Worm (Caenorhabditis elegans) whole organism, L4 larva: Measurements from ENCODE around the gene F01D5.2.

Experiments
- F37D6.2 ChIP-seq: sonication (generic microtip); optimal IDR thresholded peaks from 2 replicates; lab custom pipeline; 2016; ENCODE audit warnings: mild to moderate bottlenecking, missing genetic modification characterization, missing compliant biosample characterization
- R02D3.7 ChIP-seq: fragments of 150-350 bp; sonication (generic microtip); optimal IDR thresholded peaks from 3 replicates; lab custom pipeline; 2014; ENCODE audit warnings: missing biosample characterization, missing genetic modification characterization
- T26A8.4 ChIP-seq: fragments of 200-800 bp; sonication (Bioruptor generic); IDR thresholded peaks from 2 replicates; pipeline ENCODE4 v1.3.6; 2022; ENCODE audit warnings: missing genetic modification characterization, missing compliant biosample characterization
- Y5F2A.4 ChIP-seq: fragments of 200-800 bp; sonication (Bioruptor generic); optimal IDR thresholded peaks from 2 replicates; lab custom pipeline; 2018; ENCODE audit warnings: mild to moderate bottlenecking, missing genetic modification characterization, missing compliant biosample characterization
- ZK337.2 ChIP-seq: fragments of 200-800 bp; sonication (Bioruptor generic); IDR thresholded peaks from 2 replicates; pipeline ENCODE4 v1.3.6; 2022; ENCODE audit warnings: missing genetic modification reagents, missing genetic modification characterization, missing compliant biosample characterization
- aha-1 ChIP-seq: fragments of 150-350 bp; peaks from one replicate; lab custom pipeline; 2014; ENCODE audit warnings: missing biosample characterization, missing genetic modification characterization
- ceh-20 ChIP-seq: fragments of 200-800 bp; sonication (Bioruptor generic); IDR thresholded peaks from 2 replicates; pipeline ENCODE4 v1.3.6; 2022; ENCODE audit warnings: missing genetic modification reagents, missing genetic modification characterization, missing compliant biosample characterization
- ceh-28 ChIP-seq: fragments of 150-350 bp; optimal IDR thresholded peaks from 2 replicates; lab custom pipeline; 2014; ENCODE audit warnings: missing biosample characterization, missing genetic modification reagents, missing genetic modification characterization
- ceh-44 ChIP-seq: fragments of 200-800 bp; sonication (Bioruptor generic); IDR thresholded peaks from 2 replicates; pipeline ENCODE4 v1.3.6; 2022; ENCODE audit warnings: missing genetic modification reagents, missing genetic modification characterization, missing compliant biosample characterization
- ceh-62 ChIP-seq: sonication (generic microtip); optimal IDR thresholded peaks from 2 replicates; lab custom pipeline; 2017; ENCODE audit warnings: missing biosample characterization, missing genetic modification characterization
- dmd-8 ChIP-seq: fragments of 200-800 bp; sonication (Bioruptor generic); IDR thresholded peaks from 2 replicates; pipeline ENCODE4 v1.3.6; 2022; ENCODE audit warnings: missing genetic modification characterization, missing compliant biosample characterization
- duxl-1 ChIP-seq: sonication (generic microtip); optimal IDR thresholded peaks from 2 replicates; lab custom pipeline; 2016; ENCODE audit warnings: mild to moderate bottlenecking, missing genetic modification characterization, moderate library complexity, missing compliant biosample characterization; ENCODE audit not compliant: poor library complexity
- egl-27 ChIP-seq: sonication (generic microtip); optimal IDR thresholded peaks from 3 replicates; lab custom pipeline; 2017; ENCODE audit warnings: missing biosample characterization, missing genetic modification reagents, missing genetic modification characterization
- fkh-10 ChIP-seq: fragments of 150-350 bp; optimal IDR thresholded peaks from 2 replicates; lab custom pipeline; 2014; ENCODE audit warnings: missing biosample characterization, missing genetic modification reagents, missing genetic modification characterization
- fos-1 ChIP-seq: fragments of 150-350 bp; optimal IDR thresholded peaks from 2 replicates; lab custom pipeline; 2014; ENCODE audit warnings: missing biosample characterization, missing genetic modification characterization
- gei-8 ChIP-seq: fragments of 200-800 bp; sonication (Bioruptor generic); optimal IDR thresholded peaks from 2 replicates; lab custom pipeline; 2018; ENCODE audit warnings: mild to moderate bottlenecking, missing genetic modification characterization, missing compliant biosample characterization
- hif-1 ChIP-seq, 2 experiments: sonication (generic microtip); optimal IDR thresholded peaks; 2 replicates each; lab custom pipeline; 2016 to 2017; ENCODE audit warnings: missing compliant biosample characterization in 2 of 2, missing genetic modification characterization in 2 of 2, missing genetic modification reagents in 2 of 2, missing genotype in 2 of 2, mild to moderate bottlenecking in 1 of 2
- hlh-11 ChIP-seq: fragments of 200-800 bp; sonication (Bioruptor generic); optimal IDR thresholded peaks from 2 replicates; lab custom pipeline; 2018; ENCODE audit warnings: mild to moderate bottlenecking, missing genetic modification characterization, missing compliant biosample characterization
- hmg-1.1 ChIP-seq: fragments of 200-800 bp; sonication (Bioruptor generic); IDR thresholded peaks from 2 replicates; pipeline ENCODE4 v1.3.6; 2022; ENCODE audit warnings: missing genetic modification reagents, missing genetic modification characterization, missing compliant biosample characterization
- jun-1 ChIP-seq: fragments of 150-350 bp; optimal IDR thresholded peaks from 2 replicates; lab custom pipeline; 2014; ENCODE audit warnings: missing biosample characterization, missing genetic modification reagents, missing genetic modification characterization
- lim-7 ChIP-seq: fragments of 200-800 bp; sonication (Bioruptor generic); IDR thresholded peaks from 2 replicates; pipeline ENCODE4 v1.3.6; 2022; ENCODE audit warnings: missing genetic modification characterization, missing compliant biosample characterization
- lin-13 ChIP-seq: fragments of 150-350 bp; optimal IDR thresholded peaks from 2 replicates; lab custom pipeline; 2014; ENCODE audit warnings: missing biosample characterization, missing genetic modification reagents, missing genetic modification characterization
- lin-39 ChIP-seq: fragments of 150-350 bp; optimal IDR thresholded peaks from 2 replicates; lab custom pipeline; 2014; ENCODE audit warnings: missing biosample characterization, missing genetic modification reagents, missing genetic modification characterization
- mdl-1 ChIP-seq, 2 experiments: fragments of 150-350 bp in 1 of 2; sonication (generic microtip) in 1 of 2; optimal IDR thresholded peaks; 2 replicates each; lab custom pipeline; 2014 to 2017; ENCODE audit warnings: missing biosample characterization in 2 of 2, missing genetic modification characterization in 2 of 2
- mxl-2 ChIP-seq: fragments of 200-800 bp; sonication (Bioruptor generic); conservative IDR thresholded peaks from 2 replicates; pipeline ENCODE4 v1.3.6; 2022; ENCODE audit warnings: missing genetic modification reagents, missing genetic modification characterization, missing compliant biosample characterization
- nhr-111 ChIP-seq: fragments of 200-800 bp; sonication (Bioruptor generic); optimal IDR thresholded peaks from 2 replicates; lab custom pipeline; 2018; ENCODE audit warnings: mild to moderate bottlenecking, missing genetic modification characterization, missing compliant biosample characterization
- nhr-237 ChIP-seq: sonication (generic microtip); optimal IDR thresholded peaks from 2 replicates; lab custom pipeline; 2017; ENCODE audit warnings: missing biosample characterization, missing genetic modification characterization
- nhr-28 ChIP-seq: fragments of 150-350 bp; optimal IDR thresholded peaks from 2 replicates; lab custom pipeline; 2014; ENCODE audit warnings: missing biosample characterization, missing genetic modification characterization
- nhr-41 ChIP-seq: fragments of 200-800 bp; sonication (Bioruptor generic); IDR thresholded peaks from 2 replicates; pipeline ENCODE4 v1.3.6; 2022; ENCODE audit warnings: missing genetic modification reagents, missing genetic modification characterization, missing compliant biosample characterization
- nhr-48 ChIP-seq: sonication (generic microtip); optimal IDR thresholded peaks from 2 replicates; lab custom pipeline; 2016; ENCODE audit warnings: mild to moderate bottlenecking, missing genetic modification characterization, missing compliant biosample characterization
- nhr-6 ChIP-seq: fragments of 150-350 bp; optimal IDR thresholded peaks from 2 replicates; lab custom pipeline; 2014; ENCODE audit warnings: missing biosample characterization, missing genetic modification characterization
- pqm-1 ChIP-seq: sonication (generic microtip); optimal IDR thresholded peaks from 2 replicates; lab custom pipeline; 2017; ENCODE audit warnings: missing biosample characterization, missing genetic modification characterization
- rbr-2 ChIP-seq: sonication (generic microtip); optimal IDR thresholded peaks from 2 replicates; lab custom pipeline; 2016; ENCODE audit warnings: missing genotype, missing genetic modification characterization, missing compliant biosample characterization
- set-16 ChIP-seq: fragments of 200-800 bp; sonication (Bioruptor generic); IDR thresholded peaks from 2 replicates; pipeline ENCODE4 v1.3.6; 2022; ENCODE audit warnings: missing genetic modification reagents, missing genetic modification characterization, missing compliant biosample characterization
- snpc-4 ChIP-seq: fragments of 150-350 bp; optimal IDR thresholded peaks from 2 replicates; lab custom pipeline; 2014; ENCODE audit warnings: missing biosample characterization, missing genetic modification characterization
- tag-97 ChIP-seq: fragments of 200-800 bp; sonication (Bioruptor generic); IDR thresholded peaks from 2 replicates; pipeline ENCODE4 v1.3.6; 2022; ENCODE audit warnings: missing genetic modification characterization, missing compliant biosample characterization
- zip-11 ChIP-seq: fragments of 200-800 bp; sonication (Bioruptor generic); IDR thresholded peaks from 2 replicates; pipeline ENCODE4 v1.3.6; 2022; ENCODE audit warnings: missing genetic modification characterization, missing compliant biosample characterization

Gene F01D5.2

ce11 chrII:14005183-14005582, 6.3 kb upstream of the F01D5.2 start:
- TF ChIP-seq nhr-237 (tag; lab: Kevin White, UChicago), result no peak
- TF ChIP-seq Y5F2A.4 (GFP tag; lab: Kevin White, UChicago), result no peak
- no peak for TF ChIP-seq R02D3.7 (tag; lab: Kevin White, UChicago)
- TF ChIP-seq ceh-62 (tag; lab: Kevin White, UChicago), result no peak
- no peak for TF ChIP-seq jun-1
- TF ChIP-seq lin-13 (GFP tag; lab: Kevin White, UChicago), result no peak
- no peak for TF ChIP-seq dmd-8 (GFP tag; lab: Robert Waterston, UW)
- TF ChIP-seq nhr-41 (GFP tag; lab: Robert Waterston, UW), result no peak
- no peak for TF ChIP-seq nhr-28
- TF ChIP-seq fos-1 (tag; lab: Kevin White, UChicago), result no peak
- TF ChIP-seq pqm-1 (tag; lab: Kevin White, UChicago), result no peak
- TF ChIP-seq lim-7, result no peak
- TF ChIP-seq tag-97 (GFP tag; lab: Robert Waterston, UW), result no peak
- no peak for TF ChIP-seq nhr-111 (GFP tag; lab: Kevin White, UChicago)
- no peak for TF ChIP-seq duxl-1 (tag; lab: Kevin White, UChicago)
- TF ChIP-seq hif-1 (tag; optimal IDR thresholded peaks at IDR 0.05; lab: Kevin White, UChicago), result no peak
- no peak for TF ChIP-seq zip-11 (GFP tag; lab: Robert Waterston, UW)
- TF ChIP-seq F37D6.2 (tag; lab: Kevin White, UChicago), result no peak

- TF ChIP-seq T26A8.4 (GFP tag; lab: Robert Waterston, UW), result 0 out of 2 replicates have a peak, but pooled peaks have one; percentile 20
- no peak for TF ChIP-seq rbr-2 (tag; lab: Kevin White, UChicago)
- TF ChIP-seq mxl-2 (GFP tag; lab: Robert Waterston, UW), result no peak
- TF ChIP-seq mdl-1 (tag; optimal IDR thresholded peaks at IDR 0.05; lab: Kevin White, UChicago), result peak in 1 of 2 experiments; percentile 7
- peak; percentile 23 for TF ChIP-seq nhr-48 (tag; lab: Kevin White, UChicago)
- no peak for TF ChIP-seq nhr-237 (tag; lab: Kevin White, UChicago)
- TF ChIP-seq gei-8 (GFP tag; lab: Kevin White, UChicago), result no peak
- no peak for TF ChIP-seq nhr-28
- TF ChIP-seq fkh-10 (GFP tag; lab: Kevin White, UChicago), result no peak
- TF ChIP-seq ceh-28 (tag; lab: Kevin White, UChicago), result no peak
- TF ChIP-seq ceh-44, result no peak
- TF ChIP-seq egl-27 (tag; lab: Kevin White, UChicago), result no peak
- TF ChIP-seq aha-1 (tag; lab: Kevin White, UChicago), result peak; percentile 35
- peak; percentile 51 for TF ChIP-seq hlh-11 (tag; lab: Kevin White, UChicago)
- no peak for TF ChIP-seq ceh-20 (GFP tag; lab: Robert Waterston, UW)
- no peak for TF ChIP-seq hmg-1.1 (GFP tag; lab: Robert Waterston, UW)
- no peak for TF ChIP-seq nhr-6 (tag; lab: Kevin White, UChicago)
- peak; percentile 57; the same call in 1 of the 2 replicates for TF ChIP-seq set-16 (GFP tag; lab: Robert Waterston, UW)
- TF ChIP-seq lin-39, result no peak
- TF ChIP-seq ZK337.2 (GFP tag; lab: Robert Waterston, UW), result no peak
Measured at ce11 chrII:14004770-14005169, 5.9 kb upstream of the F01D5.2 start.

- TF ChIP-seq snpc-4 (tag; lab: Kevin White, UChicago) (peak; percentile 41), nhr-28 (peak; percentile 51), pqm-1 (tag; lab: Kevin White, UChicago) (no peak), hlh-11 (tag; lab: Kevin White, UChicago) (peak; percentile 12)
Measured at ce11 chrII:14003821-14004430, 5.1 kb upstream of the F01D5.2 start.
